Worm (Caenorhabditis elegans) whole organism, L1 larva: ENCODE measurements around the gene sru-13.

Experiments used
- ama-1 ChIP-seq: fragments of 150-350 bp; optimal IDR thresholded peaks from 2 replicates; lab custom pipeline; 2014
- fkh-10 ChIP-seq: sonication (generic microtip); optimal IDR thresholded peaks from 2 replicates; lab custom pipeline; 2017; ENCODE audit warnings: missing biosample characterization, missing genetic modification reagents, missing genetic modification characterization
- jun-1 ChIP-seq: fragments of 150-350 bp; optimal IDR thresholded peaks from 2 replicates; lab custom pipeline; 2014; ENCODE audit warnings: missing biosample characterization, missing genetic modification reagents, missing genetic modification characterization
- lin-13 ChIP-seq: fragments of 150-350 bp; optimal IDR thresholded peaks from 2 replicates; lab custom pipeline; 2014; ENCODE audit warnings: missing biosample characterization, missing genetic modification reagents, missing genetic modification characterization
- nhr-237 ChIP-seq: fragments of 150-350 bp; optimal IDR thresholded peaks from 2 replicates; lab custom pipeline; 2014; ENCODE audit warnings: missing biosample characterization, missing genetic modification characterization
- pag-3 ChIP-seq: sonication (generic microtip); optimal IDR thresholded peaks from 2 replicates; lab custom pipeline; 2017; ENCODE audit warnings: missing genetic modification characterization, mild to moderate bottlenecking, missing compliant biosample characterization, antibody characterized with exemption, borderline replicate concordance; ENCODE audit not compliant: insufficient read depth
- unc-86 ChIP-seq: sonication (generic microtip); optimal IDR thresholded peaks from 2 replicates; lab custom pipeline; 2016; ENCODE audit warnings: missing genetic modification characterization, missing compliant biosample characterization

DNA sequence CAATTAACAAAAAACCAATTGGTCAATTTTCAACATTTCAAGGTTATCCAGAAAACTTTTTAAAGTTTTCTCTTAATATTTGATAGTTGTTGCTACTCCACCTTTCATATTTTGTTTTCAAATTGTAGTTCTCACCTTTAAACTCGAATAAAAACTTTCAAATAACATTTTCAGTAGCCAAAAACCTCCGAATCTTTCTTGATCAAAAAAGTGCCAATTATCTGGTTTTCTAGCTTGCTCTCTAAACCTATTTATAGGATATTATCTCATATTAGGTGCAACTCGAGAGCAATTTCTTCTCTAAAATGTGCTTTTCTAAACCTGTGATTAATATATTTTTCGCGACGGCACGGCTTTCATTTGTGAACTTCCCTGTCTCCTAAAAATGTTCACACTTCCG is 35.2 kb downstream of the sru-13 start, which contains the start of gene sru-26:
- TF ChIP-seq jun-1 (tag; lab: Kevin White, UChicago) (no peak), ama-1 (no peak), nhr-237 (no peak), fkh-10 (GFP tag; lab: Kevin White, UChicago) (no peak), pag-3 (no peak), unc-86 (tag; lab: Kevin White, UChicago) (no peak), lin-13 (no peak)
